Worm (Caenorhabditis elegans): Measurements from ENCODE around the gene dmsr-16.

dmsr-16 gene

DNA sequence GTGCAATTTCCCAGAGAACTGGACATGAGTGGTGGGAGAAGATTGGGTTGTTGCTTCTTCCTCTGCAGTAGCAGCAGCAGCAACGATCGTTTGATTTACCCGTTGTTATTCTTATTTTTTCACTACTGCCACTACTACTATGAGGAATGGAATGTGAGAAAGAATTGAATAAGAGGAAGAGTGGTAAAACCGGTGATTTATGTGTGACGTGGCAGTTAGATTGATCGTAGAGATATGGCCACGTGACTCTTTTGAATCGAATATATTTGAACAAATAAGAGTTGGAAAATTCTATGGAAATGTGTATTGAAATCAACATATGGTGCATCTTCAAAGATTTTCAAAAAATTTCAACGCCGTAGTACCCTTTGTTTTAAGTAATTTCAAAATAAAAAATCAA is 12.6 kb downstream of the dmsr-16 start:
- TF ChIP-seq sptf-1 (tag; optimal IDR thresholded peaks at IDR 0.05): no peak
- TF ChIP-seq snpc-4 (tag; optimal IDR thresholded peaks at IDR 0.05): no peak
- no peak for TF ChIP-seq nhr-237 (tag; optimal IDR thresholded peaks at IDR 0.05)
- no peak for TF ChIP-seq nhr-28 (tag; optimal IDR thresholded peaks at IDR 0.05)
- TF ChIP-seq mls-2 (tag; optimal IDR thresholded peaks at IDR 0.05): no peak
- TF ChIP-seq ceh-83 (GFP tag; optimal IDR thresholded peaks at IDR 0.05): no peak
- no peak for TF ChIP-seq mab-5 (tag; optimal IDR thresholded peaks at IDR 0.05)
- no peak for TF ChIP-seq elt-3 (tag; optimal IDR thresholded peaks at IDR 0.05)
- no peak for TF ChIP-seq unc-39 (tag; optimal IDR thresholded peaks at IDR 0.05)
- no peak for TF ChIP-seq lin-32 (GFP tag; optimal IDR thresholded peaks at IDR 0.05)
- no peak for TF ChIP-seq tbx-8 (GFP tag; optimal IDR thresholded peaks at IDR 0.05)
- TF ChIP-seq blmp-1 (tag; optimal IDR thresholded peaks at IDR 0.05): no peak
- no peak for TF ChIP-seq unc-62 (GFP tag; optimal IDR thresholded peaks at IDR 0.05)
- TF ChIP-seq pha-4 (tag; optimal IDR thresholded peaks at IDR 0.05): no peak
- no peak for TF ChIP-seq hlh-1 (tag; optimal IDR thresholded peaks at IDR 0.05)

ce11 chrV:6793744-6794239 is 15.1 kb downstream of the dmsr-16 start, which contains the start of gene ZC404.1:
ZC404.1 (plus strand) TSS chrV:6794189.
- no peak for TF ChIP-seq ceh-43 (GFP tag; optimal IDR thresholded peaks at IDR 0.05)
- TF ChIP-seq ztf-11 (tag; optimal IDR thresholded peaks at IDR 0.05): no peak
- TF ChIP-seq nhr-237 (tag; optimal IDR thresholded peaks at IDR 0.05): no peak
- no peak for TF ChIP-seq lin-32 (GFP tag; optimal IDR thresholded peaks at IDR 0.05)
- no peak for TF ChIP-seq mab-5 (tag; optimal IDR thresholded peaks at IDR 0.05)
- TF ChIP-seq ham-2 (GFP tag; optimal IDR thresholded peaks at IDR 0.05): no peak
- TF ChIP-seq snpc-4 (tag; optimal IDR thresholded peaks at IDR 0.05): no peak

ce11 chrV:6792973-6793372 is 15.9 kb downstream of the dmsr-16 start:
- TF ChIP-seq hlh-1 (tag; optimal IDR thresholded peaks at IDR 0.05) (no peak), mab-5 (tag; optimal IDR thresholded peaks at IDR 0.05) (no peak), ztf-11 (tag; optimal IDR thresholded peaks at IDR 0.05) (no peak), zip-8 (tag; optimal IDR thresholded peaks at IDR 0.05) (no peak), sem-2 (GFP tag; optimal IDR thresholded peaks at IDR 0.05) (no peak), ceh-83 (GFP tag; optimal IDR thresholded peaks at IDR 0.05) (no peak), ceh-39 (tag; optimal IDR thresholded peaks at IDR 0.05) (no peak), M03D4.4 (tag; optimal IDR thresholded peaks at IDR 0.05) (no peak)

- TF ChIP-seq ztf-11 (tag; optimal IDR thresholded peaks at IDR 0.05): no peak
- no peak for TF ChIP-seq bed-3 (GFP tag; optimal IDR thresholded peaks at IDR 0.05)
- TF ChIP-seq nhr-2 (tag; optimal IDR thresholded peaks at IDR 0.05): no peak
- no peak for TF ChIP-seq unc-39 (tag; optimal IDR thresholded peaks at IDR 0.05)
- no peak for TF ChIP-seq mab-5 (tag; optimal IDR thresholded peaks at IDR 0.05)
- no peak for TF ChIP-seq lin-13 (tag; optimal IDR thresholded peaks at IDR 0.05)
- TF ChIP-seq elt-1 (tag; optimal IDR thresholded peaks at IDR 0.05; ENCODE audit: borderline replicate concordance, insufficient read depth): no peak
- TF ChIP-seq mls-2 (tag; optimal IDR thresholded peaks at IDR 0.05): no peak
- TF ChIP-seq zip-8 (tag; optimal IDR thresholded peaks at IDR 0.05): no peak
- TF ChIP-seq sem-2 (GFP tag; optimal IDR thresholded peaks at IDR 0.05): no peak
- no peak for TF ChIP-seq snpc-4 (tag; optimal IDR thresholded peaks at IDR 0.05)
- no peak for TF ChIP-seq flh-1 (GFP tag; optimal IDR thresholded peaks at IDR 0.05)
- TF ChIP-seq M03D4.4 (tag; optimal IDR thresholded peaks at IDR 0.05): no peak
- no peak for TF ChIP-seq nhr-237 (tag; optimal IDR thresholded peaks at IDR 0.05)
- TF ChIP-seq lin-32 (GFP tag; optimal IDR thresholded peaks at IDR 0.05): no peak
- no peak for TF ChIP-seq unc-62 (GFP tag; optimal IDR thresholded peaks at IDR 0.05)
- no peak for TF ChIP-seq nhr-76 (tag; optimal IDR thresholded peaks at IDR 0.05)
- TF ChIP-seq nhr-28 (tag; optimal IDR thresholded peaks at IDR 0.05): no peak
These were observed 16.3 kb downstream of the dmsr-16 start, which contains the start of gene gck-2 for ce11 chrV:6792565-6792964. gck-2 (minus strand) TSS chrV:6792665.

DNA sequence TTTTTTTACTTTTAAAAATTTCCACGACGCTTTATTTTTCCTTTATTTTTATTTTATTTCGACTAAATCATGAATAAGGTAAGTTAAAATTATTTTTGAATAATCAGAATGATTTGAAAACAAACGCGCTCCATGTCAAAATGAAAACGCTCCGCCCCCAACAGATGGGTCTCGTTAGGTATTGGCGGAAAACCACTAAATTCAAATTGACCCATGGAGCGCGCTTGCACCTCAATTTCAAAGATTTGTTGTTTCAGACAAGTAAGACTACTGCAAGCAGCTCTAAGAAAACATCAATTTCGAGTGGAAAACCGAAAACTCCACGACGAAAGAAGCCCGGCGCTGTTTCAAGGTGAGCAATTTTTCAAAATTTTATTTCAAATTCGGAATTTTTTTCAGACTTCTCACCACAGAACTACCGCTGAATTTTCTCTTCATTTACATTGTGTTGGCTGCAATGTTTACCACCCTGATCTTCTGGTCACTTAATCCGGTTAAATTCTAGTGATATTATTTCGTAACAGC is 20.9 kb downstream of the dmsr-16 start, which contains the start of gene ZC404.2:
ZC404.2 (plus strand) TSS at position 47 of the 525 bp plus-strand sequence.
- no peak for TF ChIP-seq ces-1 (GFP tag; optimal IDR thresholded peaks at IDR 0.05)
- no peak for TF ChIP-seq elt-1 (tag; optimal IDR thresholded peaks at IDR 0.05; ENCODE audit: borderline replicate concordance, insufficient read depth)
- no peak for TF ChIP-seq sem-2 (GFP tag; optimal IDR thresholded peaks at IDR 0.05)
